Worm (Caenorhabditis elegans) whole organism, late embryonic: ENCODE results near the gene his-64.

ENCODE experiments used
- T23F11.4 ChIP-seq: fragments of 200-800 bp; sonication (Bioruptor generic); optimal IDR thresholded peaks from 2 replicates; lab custom pipeline; 2018; ENCODE audit warnings: mild to moderate bottlenecking, missing genetic modification characterization, missing compliant biosample characterization
- ama-1 ChIP-seq: fragments of 150-350 bp; optimal IDR thresholded peaks from 2 replicates; lab custom pipeline; 2014
- ceh-18 ChIP-seq: sonication (generic microtip); optimal IDR thresholded peaks from 2 replicates; lab custom pipeline; 2016; ENCODE audit warnings: missing genetic modification characterization, missing compliant biosample characterization
- ceh-30 ChIP-seq: fragments of 150-350 bp; optimal IDR thresholded peaks from 2 replicates; lab custom pipeline; 2014; ENCODE audit warnings: missing biosample characterization, missing genetic modification characterization
- ceh-48 ChIP-seq: sonication (generic microtip); optimal IDR thresholded peaks from 2 replicates; lab custom pipeline; 2016; ENCODE audit warnings: missing genetic modification characterization, inconsistent platforms, missing compliant biosample characterization
- dve-1 ChIP-seq: sonication (generic microtip); optimal IDR thresholded peaks from 2 replicates; lab custom pipeline; 2017; ENCODE audit warnings: antibody characterized with exemption, mild to moderate bottlenecking, missing genetic modification characterization, missing compliant biosample characterization
- elt-2 ChIP-seq: sonication (generic microtip); optimal IDR thresholded peaks from 2 replicates; lab custom pipeline; 2016; ENCODE audit warnings: missing genetic modification reagents, missing genetic modification characterization, missing compliant biosample characterization
- ets-4 ChIP-seq: sonication (generic microtip); optimal IDR thresholded peaks from 2 replicates; lab custom pipeline; 2016; ENCODE audit warnings: missing genetic modification characterization, missing compliant biosample characterization
- nfya-1 ChIP-seq: sonication (generic microtip); optimal IDR thresholded peaks from 2 replicates; lab custom pipeline; 2017; ENCODE audit warnings: missing genetic modification characterization, mild to moderate bottlenecking, missing compliant biosample characterization, antibody characterized with exemption, moderate library complexity
- pha-4 ChIP-seq: fragments of 150-350 bp; optimal IDR thresholded peaks from 2 replicates; lab custom pipeline; 2018; ENCODE audit warnings: missing biosample characterization, missing genetic modification reagents, missing genetic modification characterization
- pqm-1 ChIP-seq: sonication (generic microtip); optimal IDR thresholded peaks from 2 replicates; lab custom pipeline; 2016; ENCODE audit warnings: missing genetic modification characterization, missing compliant biosample characterization

DNA sequence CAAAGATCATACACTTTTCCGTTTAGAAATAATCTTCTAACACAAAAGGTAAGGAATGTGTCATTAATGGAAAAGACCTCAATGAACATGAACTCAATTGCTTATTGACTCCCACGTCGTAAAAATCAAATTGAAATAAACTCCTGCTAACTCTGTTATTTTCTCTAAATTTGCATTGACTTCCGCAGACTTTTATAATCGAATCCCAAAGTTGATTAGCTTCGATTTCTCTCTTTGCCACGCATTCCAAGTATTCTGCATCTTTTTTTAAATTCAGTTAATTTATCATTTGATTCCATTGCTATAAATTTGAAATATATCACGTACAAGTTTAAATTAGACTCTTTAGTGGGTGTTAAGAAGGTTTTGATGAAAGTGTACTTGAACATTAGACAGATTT is 18.2 kb upstream of the his-64 start:
- TF ChIP-seq pha-4 (tag; lab: Kevin White, UChicago) = no peak
- no peak for TF ChIP-seq pqm-1
- no peak for TF ChIP-seq ceh-18 (tag; lab: Kevin White, UChicago)
- TF ChIP-seq elt-2 = no peak
- TF ChIP-seq ama-1 (lab: Kevin White, UChicago) = no peak
- TF ChIP-seq ceh-30 (tag; lab: Kevin White, UChicago) = no peak
- TF ChIP-seq nfya-1 (tag; lab: Kevin White, UChicago) = no peak
- no peak for TF ChIP-seq dve-1 (tag; lab: Kevin White, UChicago)
- TF ChIP-seq T23F11.4 (GFP tag; lab: Kevin White, UChicago) = no peak
- TF ChIP-seq ceh-48 (tag; lab: Kevin White, UChicago) = no peak
- TF ChIP-seq ets-4 (tag; lab: Kevin White, UChicago) = no peak
